Worm (Caenorhabditis elegans) whole organism, midembryonic: ENCODE results near the gene ZK632.11.

Experiments used
- cog-1 ChIP-seq: sonication (generic microtip); optimal IDR thresholded peaks from 2 replicates; lab custom pipeline; 2016; ENCODE audit warnings: missing genetic modification characterization, missing compliant biosample characterization
- flt-1 ChIP-seq: fragments of 200-800 bp; sonication (Bioruptor generic); IDR thresholded peaks from 2 replicates; pipeline ENCODE4 v1.3.6; 2022; ENCODE audit warnings: missing genetic modification characterization, missing compliant biosample characterization
- klf-2 ChIP-seq: fragments of 200-800 bp; sonication (Bioruptor generic); conservative IDR thresholded peaks from 2 replicates; pipeline ENCODE4 v1.3.6; 2022; ENCODE audit warnings: missing genetic modification reagents, missing genetic modification characterization, missing compliant biosample characterization
- ztf-29 ChIP-seq: fragments of 200-800 bp; sonication (Bioruptor generic); IDR thresholded peaks from 2 replicates; pipeline ENCODE4 v1.3.6; 2022; ENCODE audit warnings: missing genetic modification reagents, missing genetic modification characterization, missing compliant biosample characterization

DNA sequence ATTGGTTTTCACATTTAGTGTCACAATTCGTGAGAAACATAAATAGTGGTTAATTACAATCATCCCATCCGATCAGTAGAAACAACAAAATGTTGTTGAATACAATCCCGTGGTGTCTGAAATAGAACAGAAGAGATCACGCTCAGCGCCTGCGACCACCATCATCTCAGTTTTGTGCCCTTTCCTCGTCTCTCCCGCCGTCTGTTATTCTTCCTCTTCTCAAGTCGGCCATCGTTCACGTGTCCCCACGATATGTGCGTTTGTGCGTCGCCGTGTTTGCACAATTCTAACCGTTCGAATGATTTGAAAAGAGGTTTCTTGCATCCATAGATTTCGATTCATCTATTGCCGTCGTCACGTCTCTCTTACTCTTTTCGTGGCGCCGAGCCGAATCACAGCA is 9.0 kb upstream of the ZK632.11 start, which contains the start of gene panl-3:
- TF ChIP-seq ztf-29 (no peak), flt-1 (GFP tag; lab: Robert Waterston, UW) (no peak), cog-1 (no peak), klf-2 (GFP tag; lab: Robert Waterston, UW) (no peak)
